Worm (Caenorhabditis elegans) whole organism, L4 larva: Measurements from ENCODE around the gene egl-9.

Experiments
- aly-2 ChIP-seq: sonication (generic microtip); optimal IDR thresholded peaks from 2 replicates; lab custom pipeline; 2018; ENCODE audit warnings: missing biosample characterization, missing genetic modification characterization
- daf-19 ChIP-seq: fragments of 200-800 bp; sonication (Bioruptor generic); conservative IDR thresholded peaks from 2 replicates; pipeline ENCODE4 v1.3.6; 2022; ENCODE audit warnings: missing genetic modification characterization, missing compliant biosample characterization
- lin-1 ChIP-seq: fragments of 200-800 bp; sonication (Bioruptor generic); IDR thresholded peaks from 2 replicates; pipeline ENCODE4 v1.3.6; 2022; ENCODE audit warnings: missing genetic modification reagents, missing genetic modification characterization, missing compliant biosample characterization
- lin-13 ChIP-seq: fragments of 150-350 bp; optimal IDR thresholded peaks from 2 replicates; lab custom pipeline; 2014; ENCODE audit warnings: missing biosample characterization, missing genetic modification reagents, missing genetic modification characterization
- mep-1 ChIP-seq: fragments of 150-350 bp; sonication (generic microtip); optimal IDR thresholded peaks from 3 replicates; lab custom pipeline; 2014; ENCODE audit warnings: missing biosample characterization, missing genetic modification characterization
- php-3 ChIP-seq: fragments of 200-800 bp; sonication (Bioruptor generic); IDR thresholded peaks from 2 replicates; pipeline ENCODE4 v1.3.6; 2022; ENCODE audit warnings: missing genetic modification reagents, missing genetic modification characterization, missing compliant biosample characterization
- tag-97 ChIP-seq: fragments of 200-800 bp; sonication (Bioruptor generic); IDR thresholded peaks from 2 replicates; pipeline ENCODE4 v1.3.6; 2022; ENCODE audit warnings: missing genetic modification characterization, missing compliant biosample characterization
- vab-7 ChIP-seq: fragments of 200-800 bp; sonication (Bioruptor generic); IDR thresholded peaks from 2 replicates; pipeline ENCODE4 v1.3.6; 2022; ENCODE audit warnings: missing genetic modification reagents, missing genetic modification characterization, missing compliant biosample characterization

- no peak for TF ChIP-seq tag-97 (GFP tag; lab: Robert Waterston, UW)
- no peak for TF ChIP-seq lin-1 (GFP tag; lab: Robert Waterston, UW)
- TF ChIP-seq aly-2: no peak
- TF ChIP-seq lin-13: no peak
- TF ChIP-seq php-3 (GFP tag; lab: Robert Waterston, UW): no peak
- no peak for TF ChIP-seq vab-7 (GFP tag; lab: Robert Waterston, UW)
- no peak for TF ChIP-seq daf-19
- TF ChIP-seq mep-1 (tag; lab: Kevin White, UChicago): no peak
Measured at ce11 chrV:10503011-10503410, 34.7 kb downstream of the egl-9 start, which contains the start of gene C35A5.11.
